Fruit fly (Drosophila melanogaster) whole organism, larva: ENCODE data around the gene CG43182.
A peak's percentile ranks its signal among the peaks of the same experiment; 100 is the strongest.

Experiments used
- noc ChIP-seq: fragments of 200-800 bp; sonication (Bioruptor generic); optimal IDR thresholded peaks from 3 replicates; lab custom pipeline; 2019; ENCODE audit warnings: missing biosample characterization, mild to moderate bottlenecking, missing genetic modification characterization, moderate library complexity

Gene CG43182

DNA sequence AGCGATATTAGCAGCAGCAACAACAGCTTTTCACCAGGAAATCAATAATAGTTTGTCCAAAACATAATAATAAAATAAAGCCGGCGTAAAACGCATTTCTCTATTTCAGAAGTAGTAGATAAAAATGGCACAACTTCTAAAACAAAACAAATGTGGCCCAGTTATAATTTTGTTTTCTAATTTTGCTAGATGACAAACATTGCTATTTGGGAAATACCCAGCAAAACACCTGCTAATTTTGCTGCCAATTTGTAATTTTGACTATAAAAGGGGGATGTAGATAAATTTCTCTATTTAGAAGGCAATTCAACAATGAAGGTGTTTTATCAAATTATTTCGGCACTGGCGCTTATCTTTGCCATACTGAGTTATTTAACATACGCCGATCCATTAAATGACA is at the start of gene CG43182:
Gene CG43182, plus strand, starts transcription at position 301 of the 400 bp plus-strand sequence.
- no peak for TF ChIP-seq noc (tag; lab: Kevin White, UChicago)

dm6 chrX:307384-307783 is 45.5 kb upstream of the CG43182 start, which contains the start of gene CG12470:
TSS of gene CG12470 (plus strand) at chrX:307684.
- TF ChIP-seq noc (tag; lab: Kevin White, UChicago) = no peak

dm6 chrX:311328-311727 is 41.5 kb upstream of the CG43182 start:
- TF ChIP-seq noc (tag; lab: Kevin White, UChicago) = no peak

dm6 chrX:314823-315222 is 38.0 kb upstream of the CG43182 start, which contains the start of gene Or1a:
TSS of gene Or1a (plus strand) at chrX:315123.
- TF ChIP-seq noc (tag; lab: Kevin White, UChicago) = no peak

DNA sequence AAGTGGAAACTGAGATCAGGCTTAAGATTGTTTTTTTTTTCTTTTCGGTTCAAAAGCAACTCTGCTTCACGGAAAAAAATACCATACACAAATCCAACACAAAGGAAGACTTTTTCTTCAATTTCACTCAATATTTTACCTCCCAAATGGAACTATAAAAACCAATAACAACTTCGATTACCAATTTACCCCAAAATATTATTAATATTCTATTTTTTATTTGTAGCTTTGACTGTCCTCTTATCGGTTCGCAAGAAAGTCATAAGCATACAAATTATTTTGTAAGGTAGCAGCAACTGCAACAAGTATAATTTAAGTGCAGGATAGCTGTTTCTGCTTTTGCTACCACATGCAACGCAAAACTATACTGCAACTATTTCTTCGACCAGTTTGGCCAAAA is 18.9 kb upstream of the CG43182 start:
- TF ChIP-seq noc (tag; lab: Kevin White, UChicago) = no peak

DNA sequence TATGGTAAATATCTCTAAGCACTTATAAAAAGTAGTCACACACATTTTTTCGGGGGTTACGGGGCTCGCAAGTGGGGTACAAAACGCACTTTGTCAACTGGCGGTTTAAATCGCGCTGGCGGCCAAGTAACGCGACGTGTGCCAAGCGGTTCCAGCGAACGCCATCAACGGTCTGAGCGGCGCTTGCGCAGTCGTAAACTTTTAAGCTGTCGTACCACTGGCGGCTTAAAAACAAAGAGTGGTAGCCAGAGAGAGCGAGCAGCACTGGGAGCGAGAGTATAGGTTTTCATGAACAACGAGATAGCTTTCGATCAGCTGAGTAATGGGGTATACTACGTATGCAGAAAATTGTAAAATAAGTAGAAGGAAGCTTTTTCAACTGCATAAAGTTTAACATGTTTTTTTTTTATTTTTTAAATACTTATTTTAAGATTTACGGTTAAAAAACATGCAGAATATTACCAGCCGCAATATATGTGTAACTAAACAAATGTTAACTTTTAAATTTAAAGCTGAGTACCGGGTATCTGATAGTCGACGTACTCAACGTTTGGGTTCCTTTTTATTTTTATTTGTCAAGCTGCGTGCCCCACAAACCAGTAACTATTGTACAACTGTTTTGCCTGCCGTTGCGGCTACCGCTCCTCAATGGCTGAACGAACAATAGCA is 18.1 kb upstream of the CG43182 start:
- peak; percentile 2 for TF ChIP-seq noc (tag; lab: Kevin White, UChicago)

dm6 chrX:336659-337266 is 16.1 kb upstream of the CG43182 start:
- TF ChIP-seq noc (tag; lab: Kevin White, UChicago) = no peak

DNA sequence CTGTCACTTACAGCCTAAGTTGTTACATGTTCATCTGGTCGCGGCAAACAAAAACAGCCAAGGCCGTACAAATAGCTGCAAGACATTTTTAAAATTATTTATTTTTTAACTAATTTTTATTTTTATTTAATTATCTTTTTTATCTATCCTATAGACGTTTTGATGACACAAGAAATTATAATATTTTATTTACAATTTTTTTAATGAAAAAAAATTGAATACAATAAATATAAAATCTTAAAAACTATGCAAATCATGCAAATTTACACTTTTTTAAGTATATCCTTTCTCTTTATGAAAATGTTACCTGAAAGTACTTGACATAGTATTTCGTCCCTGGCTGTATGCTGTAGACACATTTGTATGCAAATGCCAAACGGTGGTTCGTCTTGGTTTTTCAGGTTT is 14.7 kb upstream of the CG43182 start:
- TF ChIP-seq noc (tag; lab: Kevin White, UChicago) = peak; percentile 0

dm6 chrX:339866-340571 is 12.8 kb upstream of the CG43182 start:
- no peak for TF ChIP-seq noc (tag; lab: Kevin White, UChicago)

DNA sequence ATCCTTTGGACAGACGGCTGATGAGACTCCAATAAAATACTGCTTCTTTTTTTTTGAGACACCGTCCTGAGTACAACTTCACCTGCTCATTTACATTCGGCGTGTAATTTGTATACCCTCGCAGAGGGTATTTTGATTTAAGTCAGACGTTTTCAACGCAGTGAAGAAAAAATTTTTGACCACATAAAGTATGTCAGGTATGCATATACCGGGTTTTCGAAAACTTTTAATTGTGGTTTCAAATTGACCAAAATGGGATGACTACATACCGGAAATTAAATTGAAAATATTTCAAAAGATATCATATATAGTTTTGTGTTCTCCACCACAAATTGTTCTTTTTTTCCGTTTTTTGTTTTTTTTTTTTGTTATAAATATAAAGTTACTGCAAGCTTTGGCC is 12.1 kb upstream of the CG43182 start:
- no peak for TF ChIP-seq noc (tag; lab: Kevin White, UChicago)

DNA sequence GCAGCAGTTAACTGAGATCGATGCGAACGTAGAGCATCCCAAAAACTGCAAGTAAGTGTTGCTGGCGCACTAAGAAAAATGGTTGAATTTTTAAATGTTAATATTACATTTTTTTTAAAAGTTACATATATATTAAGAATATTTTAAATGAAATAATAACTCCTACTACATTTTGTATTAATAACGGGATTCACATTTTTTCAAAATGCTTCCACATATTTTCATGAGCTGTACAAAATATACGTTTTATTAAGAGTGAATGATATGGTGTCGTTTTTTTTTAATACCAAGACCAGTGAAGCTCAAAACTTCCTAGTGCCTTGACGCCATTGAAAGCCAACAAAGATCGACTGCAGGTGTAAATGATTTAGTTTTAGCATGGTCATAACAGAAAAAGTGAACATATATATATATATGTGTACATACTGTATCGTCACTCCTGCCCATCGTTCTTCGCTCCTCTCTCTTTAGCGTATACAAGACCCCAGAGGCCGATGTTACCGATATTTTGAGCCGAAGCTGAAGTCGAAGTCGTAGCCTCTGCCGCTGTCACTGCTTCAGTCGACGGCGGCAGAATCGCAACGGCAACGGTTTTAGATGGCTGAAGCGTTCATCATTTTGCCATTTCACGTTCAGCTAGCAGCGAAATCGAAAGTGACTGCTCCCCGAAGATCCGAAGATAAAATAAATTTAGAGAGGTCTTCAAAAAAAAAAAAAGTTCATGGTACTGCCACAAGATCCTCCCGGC is 10.3 kb upstream of the CG43182 start:
- no peak for TF ChIP-seq noc (tag; lab: Kevin White, UChicago)

- TF ChIP-seq noc (tag; lab: Kevin White, UChicago) = no peak
These were observed 7.6 kb upstream of the CG43182 start for dm6 chrX:345246-345645.

DNA sequence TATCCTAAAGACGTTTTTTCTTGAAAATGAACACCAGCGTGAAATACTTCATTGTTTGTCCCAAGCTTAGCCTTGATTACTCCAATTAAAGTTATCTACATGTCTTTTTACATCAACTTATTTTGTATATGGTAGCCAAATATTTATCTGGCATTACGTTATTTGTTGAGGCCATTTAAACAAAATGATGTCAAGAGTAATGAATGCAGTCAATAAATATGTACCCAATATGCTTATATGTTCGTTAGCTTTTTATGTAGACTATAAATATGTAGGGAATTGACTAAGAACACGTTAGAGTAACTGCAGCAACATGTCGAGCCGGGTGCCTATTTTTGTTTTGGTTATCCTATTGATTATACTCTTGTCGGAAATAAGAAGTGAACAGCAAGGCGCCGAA is 2.6 kb upstream of the CG43182 start, which contains the start of gene CG43181:
Gene CG43181, plus strand, starts transcription at position 301 of the 400 bp plus-strand sequence.
- TF ChIP-seq noc (tag; lab: Kevin White, UChicago) = no peak

DNA sequence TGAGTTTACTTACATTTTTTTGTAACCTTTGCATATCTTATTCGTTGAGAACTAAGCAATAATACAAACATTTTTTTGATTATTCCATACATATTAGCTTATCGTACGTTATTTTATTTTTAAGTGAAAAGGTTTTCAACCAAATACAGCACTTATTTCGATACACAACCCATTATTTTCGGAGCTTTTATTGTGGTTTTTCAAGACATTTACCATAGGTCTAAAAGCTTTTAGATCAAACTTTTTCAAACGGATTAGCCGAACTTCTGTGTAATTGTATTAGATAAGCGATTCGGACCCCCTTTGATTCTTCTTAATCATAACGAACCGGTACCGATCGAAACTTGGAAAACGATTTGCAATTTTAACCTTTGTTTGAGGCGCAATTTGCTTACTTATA is 1.9 kb upstream of the CG43182 start:
- TF ChIP-seq noc (tag; lab: Kevin White, UChicago) = no peak

dm6 chrX:351599-351998 is 1.3 kb upstream of the CG43182 start:
- no peak for TF ChIP-seq noc (tag; lab: Kevin White, UChicago)
